Worm (Caenorhabditis elegans): Measurements from ENCODE around the gene fbxb-44.

Gene fbxb-44

ce11 chrII:1501614-1502355 is 36.9 kb upstream of the fbxb-44 start:
- TF ChIP-seq mes-2 (tag; optimal IDR thresholded peaks at IDR 0.05; ENCODE audit: poor library complexity, severe bottlenecking) (no peak), nhr-41 (GFP tag; IDR thresholded peaks at IDR 0.05) (0 out of 2 replicates have a peak, but pooled peaks have one; percentile 47), dmd-6 (GFP tag; IDR thresholded peaks at IDR 0.05) (peak; percentile 33; the same call in 1 of the 2 replicates), Y5F2A.4 (GFP tag; optimal IDR thresholded peaks at IDR 0.05) (no peak), nhr-76 (tag; optimal IDR thresholded peaks at IDR 0.05) (no peak), nhr-48 (tag; optimal IDR thresholded peaks at IDR 0.05) (no peak), zag-1 (tag; optimal IDR thresholded peaks at IDR 0.05) (no peak), aha-1 (tag) (no peak), T26A8.4 (GFP tag; IDR thresholded peaks at IDR 0.05) (no peak), hlh-11 (tag; optimal IDR thresholded peaks at IDR 0.05) (peak; percentile 63), T20F7.1 (GFP tag; optimal IDR thresholded peaks at IDR 0.05) (no peak), mep-1 (tag; optimal IDR thresholded peaks at IDR 0.05) (peak; percentile 40), nhr-28 (tag; optimal IDR thresholded peaks at IDR 0.05) (no peak), lin-1 (GFP tag; IDR thresholded peaks at IDR 0.05) (no peak), arid-1 (GFP tag; conservative IDR thresholded peaks at IDR 0.05) (no peak), hif-1 (tag; optimal IDR thresholded peaks at IDR 0.05) (peak in 1 of 2 experiments; percentile 75), gei-8 (GFP tag; optimal IDR thresholded peaks at IDR 0.05) (no peak), dmd-8 (GFP tag; IDR thresholded peaks at IDR 0.05) (no peak), ZK546.5 (tag; optimal IDR thresholded peaks at IDR 0.05) (no peak), nhr-102 (tag; optimal IDR thresholded peaks at IDR 0.05) (no peak), pha-4 (GFP tag; IDR thresholded peaks at IDR 0.05) (no peak), pha-4 (tag; optimal IDR thresholded peaks at IDR 0.05) (no peak), jun-1 (tag; optimal IDR thresholded peaks at IDR 0.05) (no peak), hlh-30 (tag; optimal IDR thresholded peaks at IDR 0.05; ENCODE audit: insufficient read depth) (peak; percentile 74), dve-1 (tag; optimal IDR thresholded peaks at IDR 0.05; ENCODE audit: insufficient read depth) (peak; percentile 7), rbr-2 (tag; optimal IDR thresholded peaks at IDR 0.05) (peak; percentile 33), fos-1 (tag; optimal IDR thresholded peaks at IDR 0.05) (no peak), ceh-20 (GFP tag; IDR thresholded peaks at IDR 0.05) (peak; percentile 57; the same call in 1 of the 2 replicates), aly-2 (tag; optimal IDR thresholded peaks at IDR 0.05) (no peak), Y105C5A.15 (GFP tag; IDR thresholded peaks at IDR 0.05) (no peak), lin-13 (GFP tag; optimal IDR thresholded peaks at IDR 0.05) (peak; percentile 2), hmg-1.1 (GFP tag; IDR thresholded peaks at IDR 0.05) (peak; percentile 72), F37D6.2 (tag; optimal IDR thresholded peaks at IDR 0.05) (no peak), tag-97 (GFP tag; IDR thresholded peaks at IDR 0.05) (no peak), F26F4.8 (GFP tag; conservative IDR thresholded peaks at IDR 0.05) (no peak), mxl-3 (GFP tag; optimal IDR thresholded peaks at IDR 0.05) (peak; percentile 65), egl-43 (GFP tag; IDR thresholded peaks at IDR 0.05) (no peak), egl-27 (tag; optimal IDR thresholded peaks at IDR 0.05) (no peak), nhr-237 (tag; optimal IDR thresholded peaks at IDR 0.05) (no peak), nhr-42 (GFP tag; IDR thresholded peaks at IDR 0.05) (0 out of 2 replicates have a peak, but pooled peaks have one; percentile 31), mdt-29 (GFP tag; IDR thresholded peaks at IDR 0.05) (no peak), php-3 (GFP tag; IDR thresholded peaks at IDR 0.05) (no peak), dpl-1 (GFP tag; optimal IDR thresholded peaks at IDR 0.05) (no peak), Y48G9A.11 (GFP tag; IDR thresholded peaks at IDR 0.05) (no peak), nhr-111 (GFP tag; optimal IDR thresholded peaks at IDR 0.05) (no peak), daf-8 (GFP tag; IDR thresholded peaks at IDR 0.05) (no peak), zip-11 (GFP tag; IDR thresholded peaks at IDR 0.05) (no peak), set-16 (GFP tag; IDR thresholded peaks at IDR 0.05) (peak; percentile 78), mdl-1 (tag; optimal IDR thresholded peaks at IDR 0.05) (peak; percentile 55 to 82), lin-38 (GFP tag; IDR thresholded peaks at IDR 0.05) (no peak)
